Fruit fly (Drosophila melanogaster): ENCODE results near the gene CG12071.

Gene CG12071

DNA sequence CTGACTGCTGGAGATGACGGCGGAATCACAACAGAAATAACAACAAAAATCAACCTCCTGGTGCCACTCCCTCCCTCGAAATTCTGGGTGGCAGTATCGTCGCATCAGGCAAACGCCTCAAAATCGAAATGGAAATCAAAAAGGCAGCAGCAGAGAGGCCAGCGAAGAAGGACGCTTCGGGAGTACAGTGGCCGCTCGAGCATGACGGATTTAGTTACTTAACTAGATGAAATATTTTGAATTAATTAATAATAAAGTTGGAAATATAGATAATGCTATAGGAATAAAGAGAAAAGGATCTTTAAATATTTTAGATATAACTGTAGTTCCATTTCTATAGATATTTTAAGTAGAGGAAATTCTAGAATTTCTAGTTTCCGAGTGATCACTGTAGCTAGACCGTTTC is 15.5 kb downstream of the CG12071 start (continued):
- TF ChIP-seq NC2α (GFP tag; optimal IDR thresholded peaks at IDR 0.05): no peak
- TF ChIP-seq pfk (GFP tag; optimal IDR thresholded peaks at IDR 0.05): no peak
- no peak for TF ChIP-seq Nf-YA (GFP tag; IDR thresholded peaks at IDR 0.05)
- no peak for TF ChIP-seq pan (optimal IDR thresholded peaks at IDR 0.05)
- TF ChIP-seq pan (GFP tag; optimal IDR thresholded peaks at IDR 0.05 in 1 of 2, IDR thresholded peaks at IDR 0.05 in 1 of 2): no peak
- peak in 1 of 2 experiments; percentile 40 for TF ChIP-seq Hr51 (GFP tag; optimal IDR thresholded peaks at IDR 0.05)
- TF ChIP-seq zfh1 (GFP tag; IDR thresholded peaks at IDR 0.05): peak; percentile 50; the same call in 2 of the 3 replicates
- peak; percentile 29; the same call in 1 of the 2 replicates for TF ChIP-seq CG3847 (GFP tag; IDR thresholded peaks at IDR 0.05)
- no peak for TF ChIP-seq Hsf (GFP tag; optimal IDR thresholded peaks at IDR 0.05)
- no peak for TF ChIP-seq CG2199 (GFP tag; IDR thresholded peaks at IDR 0.05)
- no peak for TF ChIP-seq Neu2 (GFP tag; optimal IDR thresholded peaks at IDR 0.05; ENCODE audit: borderline replicate concordance)
- TF ChIP-seq Dll (GFP tag; IDR thresholded peaks at IDR 0.05; ENCODE audit: partially characterized antibody): no peak
- no peak for TF ChIP-seq CG10321 (GFP tag; IDR thresholded peaks at IDR 0.05)
- no peak for TF ChIP-seq CG6813 (GFP tag; optimal IDR thresholded peaks at IDR 0.05)
- peak; percentile 39 for TF ChIP-seq fd96Cb (tag; optimal IDR thresholded peaks at IDR 0.05)
- no peak for TF ChIP-seq ase (GFP tag; IDR thresholded peaks at IDR 0.05)
- no peak for TF ChIP-seq CG4617 (GFP tag; optimal IDR thresholded peaks at IDR 0.05; ENCODE audit: borderline replicate concordance)
- TF ChIP-seq Dad (GFP tag; optimal IDR thresholded peaks at IDR 0.05): no peak
- TF ChIP-seq dysf (GFP tag; IDR thresholded peaks at IDR 0.05): 0 out of 3 replicates have a peak, but pooled peaks have one; percentile 21
- TF ChIP-seq Bteb2 (GFP tag; optimal IDR thresholded peaks at IDR 0.05): no peak
- no peak for TF ChIP-seq CG3163 (GFP tag; optimal IDR thresholded peaks at IDR 0.05)
- TF ChIP-seq pho (GFP tag; optimal IDR thresholded peaks at IDR 0.05): no peak
- TF ChIP-seq tgo (GFP tag; IDR thresholded peaks at IDR 0.05): no peak
- no peak for TF ChIP-seq bowl (GFP tag; IDR thresholded peaks at IDR 0.05)
- TF ChIP-seq Abd-B (GFP tag; optimal IDR thresholded peaks at IDR 0.05): no peak
- no peak for TF ChIP-seq klu (GFP tag; IDR thresholded peaks at IDR 0.05)
- no peak for TF ChIP-seq gro (GFP tag; optimal IDR thresholded peaks at IDR 0.05)
- no peak for TF ChIP-seq Dek (tag; optimal IDR thresholded peaks at IDR 0.05)
- TF ChIP-seq eve (GFP tag; optimal IDR thresholded peaks at IDR 0.05): peak in 1 of 2 experiments; percentile 69
- no peak for TF ChIP-seq org-1 (GFP tag; optimal IDR thresholded peaks at IDR 0.05)
- no peak for TF ChIP-seq CG1792 (GFP tag; optimal IDR thresholded peaks at IDR 0.05)
- TF ChIP-seq CG7963 (GFP tag; IDR thresholded peaks at IDR 0.05; ENCODE audit: partially characterized antibody): no peak
- TF ChIP-seq CG8478 (optimal IDR thresholded peaks at IDR 0.05): no peak
- TF ChIP-seq lilli (GFP tag; optimal IDR thresholded peaks at IDR 0.05): no peak
- no peak for TF ChIP-seq CG1024 (GFP tag; IDR thresholded peaks at IDR 0.05)
- TF ChIP-seq Mrtf (GFP tag; IDR thresholded peaks at IDR 0.05): no peak
- no peak for TF ChIP-seq pzg (GFP tag; optimal IDR thresholded peaks at IDR 0.05)
- TF ChIP-seq Spps (tag; optimal IDR thresholded peaks at IDR 0.05): peak; percentile 27
- no peak for TF ChIP-seq stc (GFP tag; IDR thresholded peaks at IDR 0.05)
- no peak for TF ChIP-seq CG12942 (GFP tag; optimal IDR thresholded peaks at IDR 0.05)
- TF ChIP-seq CG15011 (GFP tag; optimal IDR thresholded peaks at IDR 0.05): no peak
- no peak for TF ChIP-seq run (tag; optimal IDR thresholded peaks at IDR 0.05)
- TF ChIP-seq CG1233 (GFP tag; optimal IDR thresholded peaks at IDR 0.05): no peak
- TF ChIP-seq CG5953 (GFP tag; IDR thresholded peaks at IDR 0.05): no peak
- 0 out of 2 replicates have a peak, but pooled peaks have one; percentile 6 for TF ChIP-seq seq (GFP tag; IDR thresholded peaks at IDR 0.05)
- no peak for TF ChIP-seq CG10462 (GFP tag; optimal IDR thresholded peaks at IDR 0.05)
- TF ChIP-seq TFAM (GFP tag; optimal IDR thresholded peaks at IDR 0.05): no peak
- peak; percentile 14 for TF ChIP-seq trem (tag; optimal IDR thresholded peaks at IDR 0.05)
- no peak for TF ChIP-seq Lim3 (GFP tag; IDR thresholded peaks at IDR 0.05)
- TF ChIP-seq CG15696 (tag; optimal IDR thresholded peaks at IDR 0.05): peak; percentile 64
- no peak for TF ChIP-seq Dfd (GFP tag; optimal IDR thresholded peaks at IDR 0.05)
- no peak for TF ChIP-seq D (optimal IDR thresholded peaks at IDR 0.05)
- peak; percentile 18 for TF ChIP-seq D (GFP tag; optimal IDR thresholded peaks at IDR 0.05)
